Fruit fly (Drosophila melanogaster) whole organism, prepupa: ENCODE measurements around the gene CG10317.

ENCODE experiments used
- Blimp-1 ChIP-seq: fragments of 200-800 bp; sonication (Bioruptor generic); optimal IDR thresholded peaks from 3 replicates; lab custom pipeline; 2017; ENCODE audit warnings: missing biosample characterization, missing genetic modification characterization, mild to moderate bottlenecking, moderate library complexity, missing genetic modification reagents
- CG10631 ChIP-seq: fragments of 200-800 bp; sonication (Bioruptor generic); optimal IDR thresholded peaks from 2 replicates; lab custom pipeline; 2016; ENCODE audit warnings: missing biosample characterization, missing genetic modification characterization
- CG10669 ChIP-seq: fragments of 200-800 bp; sonication (Bioruptor generic); optimal IDR thresholded peaks from 3 replicates; lab custom pipeline; 2018; ENCODE audit warnings: missing biosample characterization, mild to moderate bottlenecking, missing genetic modification characterization, moderate library complexity
- CG11762 ChIP-seq: fragments of 200-800 bp; sonication (Bioruptor generic); optimal IDR thresholded peaks from 3 replicates; lab custom pipeline; 2016; ENCODE audit warnings: missing biosample characterization, missing genetic modification characterization; ENCODE audit not compliant: insufficient read depth
- CG11902 ChIP-seq: fragments of 200-800 bp; sonication (Bioruptor generic); optimal IDR thresholded peaks from 3 replicates; lab custom pipeline; 2016; ENCODE audit warnings: missing biosample characterization, missing genetic modification characterization
- CG15336 ChIP-seq: fragments of 200-800 bp; sonication (Bioruptor generic); IDR thresholded peaks from 2 replicates; pipeline ENCODE4 v1.3.6; 2022; ENCODE audit warnings: missing biosample characterization, missing genetic modification characterization
- CG1621 ChIP-seq: fragments of 200-800 bp; sonication (Bioruptor generic); optimal IDR thresholded peaks from 3 replicates; lab custom pipeline; 2018; ENCODE audit warnings: missing biosample characterization, mild to moderate bottlenecking, missing genetic modification characterization
- CG16779 ChIP-seq: fragments of 200-800 bp; sonication (Bioruptor generic); optimal IDR thresholded peaks from 3 replicates; lab custom pipeline; 2017; ENCODE audit warnings: missing biosample characterization, mild to moderate bottlenecking, missing genetic modification characterization
- CG3032 ChIP-seq: fragments of 200-800 bp; optimal IDR thresholded peaks from 2 replicates; lab custom pipeline; 2019; ENCODE audit warnings: missing biosample characterization, mild to moderate bottlenecking, missing genetic modification characterization, moderate library complexity
- CG31627 ChIP-seq: fragments of 200-800 bp; sonication (Bioruptor generic); optimal IDR thresholded peaks from 3 replicates; lab custom pipeline; 2016; ENCODE audit warnings: missing biosample characterization, missing genetic modification characterization
- CG32006 ChIP-seq: fragments of 200-800 bp; sonication (Bioruptor generic); optimal IDR thresholded peaks from 3 replicates; lab custom pipeline; 2017; ENCODE audit warnings: missing biosample characterization, mild to moderate bottlenecking, missing genetic modification characterization
- CG34406 ChIP-seq: fragments of 200-800 bp; sonication (Bioruptor generic); optimal IDR thresholded peaks from 3 replicates; lab custom pipeline; 2016; ENCODE audit warnings: missing biosample characterization, missing genetic modification characterization
- CG3919 ChIP-seq: fragments of 200-800 bp; sonication (Bioruptor generic); optimal IDR thresholded peaks from 3 replicates; lab custom pipeline; 2016; ENCODE audit warnings: missing biosample characterization, missing genetic modification characterization
- CG4318 ChIP-seq: fragments of 200-800 bp; sonication (Bioruptor generic); optimal IDR thresholded peaks from 3 replicates; lab custom pipeline; 2017; ENCODE audit warnings: missing biosample characterization, mild to moderate bottlenecking, missing genetic modification characterization
- CG6163 ChIP-seq: fragments of 200-800 bp; sonication (Bioruptor generic); IDR thresholded peaks from 3 replicates; pipeline ENCODE4 v1.3.6; 2022; ENCODE audit warnings: missing biosample characterization, missing genetic modification characterization
- CG6276 ChIP-seq: fragments of 200-800 bp; sonication (Bioruptor generic); optimal IDR thresholded peaks from 2 replicates; lab custom pipeline; 2017; ENCODE audit warnings: missing biosample characterization, mild to moderate bottlenecking, missing genetic modification characterization
- CG6792 ChIP-seq: fragments of 200-800 bp; sonication (Bioruptor generic); optimal IDR thresholded peaks from 3 replicates; lab custom pipeline; 2016; ENCODE audit warnings: missing biosample characterization, missing genetic modification characterization
- CG6808 ChIP-seq: fragments of 200-800 bp; sonication (Bioruptor generic); optimal IDR thresholded peaks from 3 replicates; lab custom pipeline; 2017; ENCODE audit warnings: missing biosample characterization, missing genetic modification characterization, mild to moderate bottlenecking, moderate library complexity, missing genetic modification reagents
- CG6854 ChIP-seq: fragments of 200-800 bp; sonication (Bioruptor generic); optimal IDR thresholded peaks from 2 replicates; lab custom pipeline; 2017; ENCODE audit warnings: missing biosample characterization, mild to moderate bottlenecking, missing genetic modification characterization
- CG7368 ChIP-seq: fragments of 200-800 bp; sonication (Bioruptor generic); optimal IDR thresholded peaks from 3 replicates; lab custom pipeline; 2016; ENCODE audit warnings: missing biosample characterization, missing genetic modification characterization
- CG8119 ChIP-seq: fragments of 200-800 bp; sonication (Bioruptor generic); IDR thresholded peaks from 3 replicates; pipeline ENCODE4 v1.3.6; 2022; ENCODE audit warnings: missing biosample characterization, missing genetic modification characterization
- CG8319 ChIP-seq: fragments of 200-800 bp; sonication (Bioruptor generic); optimal IDR thresholded peaks from 3 replicates; lab custom pipeline; 2016; ENCODE audit warnings: missing biosample characterization, missing genetic modification characterization
- CG8632 ChIP-seq: fragments of 200-800 bp; sonication (Bioruptor generic); optimal IDR thresholded peaks from 3 replicates; lab custom pipeline; 2016; ENCODE audit warnings: missing biosample characterization, missing genetic modification characterization
- Eip75B ChIP-seq: fragments of 200-800 bp; sonication (Bioruptor generic); optimal IDR thresholded peaks from 3 replicates; lab custom pipeline; 2016; ENCODE audit warnings: missing biosample characterization, missing genetic modification characterization
- Eip78C ChIP-seq: fragments of 200-800 bp; sonication (Bioruptor generic); peaks from one replicate; lab custom pipeline; 2016; ENCODE audit warnings: missing biosample characterization, missing genetic modification characterization
- Eip93F ChIP-seq: fragments of 200-800 bp; sonication (Bioruptor generic); optimal IDR thresholded peaks from 2 replicates; lab custom pipeline; 2016; ENCODE audit warnings: missing biosample characterization, mild to moderate bottlenecking, missing genetic modification characterization
- Ets21C ChIP-seq: fragments of 200-800 bp; sonication (Bioruptor generic); optimal IDR thresholded peaks from 3 replicates; lab custom pipeline; 2016; ENCODE audit warnings: missing biosample characterization, missing genetic modification characterization
- Ets96B ChIP-seq: fragments of 200-800 bp; optimal IDR thresholded peaks from 2 replicates; lab custom pipeline; 2019; ENCODE audit warnings: missing biosample characterization, mild to moderate bottlenecking, missing genetic modification characterization, moderate library complexity
- Gug ChIP-seq: fragments of 200-800 bp; sonication (Bioruptor generic); IDR thresholded peaks from 2 replicates; pipeline ENCODE4 v1.3.6; 2022; ENCODE audit warnings: missing biosample characterization, missing genetic modification characterization
- Hr38 ChIP-seq: sonication (Bioruptor generic); optimal IDR thresholded peaks from 2 replicates; lab custom pipeline; 2016; ENCODE audit warnings: missing biosample characterization, missing genetic modification characterization
- Hr4 ChIP-seq: fragments of 200-800 bp; sonication (Bioruptor generic); optimal IDR thresholded peaks from 3 replicates; lab custom pipeline; 2016; ENCODE audit warnings: missing biosample characterization, missing genetic modification characterization
- OdsH ChIP-seq: fragments of 200-800 bp; sonication (Bioruptor generic); optimal IDR thresholded peaks from 3 replicates; lab custom pipeline; 2016; ENCODE audit warnings: missing biosample characterization, missing genetic modification characterization
- Smox ChIP-seq: fragments of 200-800 bp; sonication (Bioruptor generic); optimal IDR thresholded peaks from 3 replicates; lab custom pipeline; 2016; ENCODE audit warnings: missing biosample characterization, missing genetic modification characterization
- Sox102F ChIP-seq: fragments of 200-800 bp; sonication (Bioruptor generic); optimal IDR thresholded peaks from 2 replicates; lab custom pipeline; 2016; ENCODE audit warnings: missing biosample characterization, mild to moderate bottlenecking, missing genetic modification characterization
- Sox14 ChIP-seq: fragments of 200-800 bp; sonication (Bioruptor generic); optimal IDR thresholded peaks from 3 replicates; lab custom pipeline; 2016; ENCODE audit warnings: missing biosample characterization, missing genetic modification characterization
- Sox15 ChIP-seq: fragments of 200-800 bp; sonication (Bioruptor generic); optimal IDR thresholded peaks from 3 replicates; lab custom pipeline; 2016; ENCODE audit warnings: missing biosample characterization, missing genetic modification characterization
- achi ChIP-seq: fragments of 200-800 bp; sonication (Bioruptor generic); optimal IDR thresholded peaks from 3 replicates; lab custom pipeline; 2016; ENCODE audit warnings: missing biosample characterization, missing genetic modification characterization
- acj6 ChIP-seq: fragments of 200-800 bp; sonication (Bioruptor generic); optimal IDR thresholded peaks from 3 replicates; lab custom pipeline; 2016; ENCODE audit warnings: missing biosample characterization, missing genetic modification characterization
- cyc ChIP-seq: fragments of 200-800 bp; sonication (Bioruptor generic); optimal IDR thresholded peaks from 3 replicates; lab custom pipeline; 2016; ENCODE audit warnings: missing biosample characterization, missing genetic modification characterization
- dsx ChIP-seq: fragments of 200-800 bp; optimal IDR thresholded peaks from 3 replicates; lab custom pipeline; 2019; ENCODE audit warnings: missing biosample characterization, mild to moderate bottlenecking, missing genetic modification characterization, moderate library complexity; ENCODE audit not compliant: poor library complexity, severe bottlenecking
- eg ChIP-seq: fragments of 200-800 bp; sonication (Bioruptor generic); IDR thresholded peaks from 3 replicates; pipeline ENCODE4 v1.3.6; 2022; ENCODE audit warnings: missing biosample characterization, missing genetic modification characterization
- esn ChIP-seq: fragments of 200-800 bp; sonication (Bioruptor generic); optimal IDR thresholded peaks from 2 replicates; lab custom pipeline; 2016; ENCODE audit warnings: missing biosample characterization, mild to moderate bottlenecking, missing genetic modification characterization, moderate library complexity
- fd59A ChIP-seq: fragments of 200-800 bp; sonication (Bioruptor generic); optimal IDR thresholded peaks from 2 replicates; lab custom pipeline; 2017; ENCODE audit warnings: missing biosample characterization, mild to moderate bottlenecking, missing genetic modification characterization, missing genetic modification reagents
- fd85E ChIP-seq: fragments of 200-800 bp; sonication (Bioruptor generic); optimal IDR thresholded peaks from 3 replicates; lab custom pipeline; 2016; ENCODE audit warnings: missing biosample characterization, missing genetic modification characterization
- fkh ChIP-seq: fragments of 200-800 bp; sonication (Bioruptor generic); optimal IDR thresholded peaks from 3 replicates; lab custom pipeline; 2017; ENCODE audit warnings: missing biosample characterization, mild to moderate bottlenecking, missing genetic modification characterization, moderate library complexity
- lz ChIP-seq: fragments of 200-800 bp; sonication (Bioruptor generic); optimal IDR thresholded peaks from 3 replicates; lab custom pipeline; 2016; ENCODE audit warnings: missing biosample characterization, missing genetic modification characterization
- net ChIP-seq: fragments of 200-800 bp; sonication (Bioruptor generic); optimal IDR thresholded peaks from 3 replicates; lab custom pipeline; 2016; ENCODE audit warnings: missing biosample characterization, missing genetic modification characterization
- salr ChIP-seq, 2 experiments: fragments of 200-800 bp; sonication (Bioruptor generic); optimal IDR thresholded peaks; 3 replicates each; lab custom pipeline; 2016 to 2018; ENCODE audit warnings: missing biosample characterization in 2 of 2, missing genetic modification characterization in 2 of 2, mild to moderate bottlenecking in 1 of 2
- ss ChIP-seq, 2 experiments: fragments of 200-800 bp; sonication (Bioruptor generic); optimal IDR thresholded peaks; 2 replicates in 1 of 2; 3 replicates in 1 of 2; lab custom pipeline; 2017 to 2018; ENCODE audit warnings: mild to moderate bottlenecking in 2 of 2, missing biosample characterization in 2 of 2, missing genetic modification characterization in 2 of 2, moderate library complexity in 1 of 2
- topi ChIP-seq: fragments of 200-800 bp; sonication (Bioruptor generic); optimal IDR thresholded peaks from 3 replicates; lab custom pipeline; 2016; ENCODE audit warnings: missing biosample characterization, missing genetic modification characterization

The CG10317 gene

dm6 chr3R:16339475-16339874 is 30.9 kb downstream of the CG10317 start, which contains the start of gene Sulf1:
Sulf1 (minus strand) TSS chr3R:16339575.
- TF ChIP-seq CG11902 (GFP tag; lab: Kevin White, UChicago) (no peak), Blimp-1 (no peak), lz (GFP tag; lab: Kevin White, UChicago) (no peak), Ets21C (GFP tag; lab: Kevin White, UChicago) (no peak), Gug (no peak), CG16779 (no peak), fkh (no peak), acj6 (GFP tag; lab: Kevin White, UChicago) (no peak), Smox (no peak), Eip78C (GFP tag; lab: Kevin White, UChicago) (no peak), Sox15 (GFP tag; lab: Kevin White, UChicago) (no peak), CG6276 (GFP tag; lab: Kevin White, UChicago) (no peak), ss (GFP tag; optimal IDR thresholded peaks at IDR 0.05; lab: Kevin White, UChicago) (no peak), salr (GFP tag; optimal IDR thresholded peaks at IDR 0.05; lab: Kevin White, UChicago) (no peak), Eip75B (no peak)

- TF ChIP-seq net, result no peak
- TF ChIP-seq CG8119, result no peak
- TF ChIP-seq eg (GFP tag; lab: Robert Waterston, UW), result no peak
- no peak for TF ChIP-seq CG31627 (GFP tag; lab: Kevin White, UChicago)
- no peak for TF ChIP-seq CG10631 (GFP tag; lab: Kevin White, UChicago)
- peak; percentile 50 for TF ChIP-seq CG1621 (tag; lab: Kevin White, UChicago)
- no peak for TF ChIP-seq CG8632 (GFP tag; lab: Kevin White, UChicago)
- no peak for TF ChIP-seq CG11762
- no peak for TF ChIP-seq CG11902 (GFP tag; lab: Kevin White, UChicago)
- no peak for TF ChIP-seq OdsH (GFP tag; lab: Kevin White, UChicago)
- no peak for TF ChIP-seq CG6792
- TF ChIP-seq achi (GFP tag; lab: Kevin White, UChicago), result no peak
- peak; percentile 54 for TF ChIP-seq Eip78C (GFP tag; lab: Kevin White, UChicago)
- TF ChIP-seq fd59A (GFP tag; lab: Kevin White, UChicago), result no peak
- peak; percentile 1 for TF ChIP-seq Sox14 (GFP tag; lab: Kevin White, UChicago)
- no peak for TF ChIP-seq topi (GFP tag; lab: Kevin White, UChicago)
- no peak for TF ChIP-seq CG6854 (GFP tag; lab: Kevin White, UChicago)
- TF ChIP-seq Smox, result no peak
- TF ChIP-seq CG34406 (GFP tag; lab: Kevin White, UChicago), result no peak
- peak; percentile 30 for TF ChIP-seq dsx (GFP tag; lab: Kevin White, UChicago)
- TF ChIP-seq CG32006 (GFP tag; lab: Kevin White, UChicago), result no peak
- TF ChIP-seq Hr4 (GFP tag; lab: Kevin White, UChicago), result no peak
- peak; percentile 21 for TF ChIP-seq Eip75B
- TF ChIP-seq CG3919 (GFP tag; lab: Kevin White, UChicago), result no peak
- no peak for TF ChIP-seq fd85E (GFP tag; lab: Kevin White, UChicago)
- no peak for TF ChIP-seq salr (GFP tag; optimal IDR thresholded peaks at IDR 0.05; lab: Kevin White, UChicago)
- no peak for TF ChIP-seq Ets96B (tag; lab: Kevin White, UChicago)
- TF ChIP-seq Hr38 (GFP tag; lab: Kevin White, UChicago), result no peak
- no peak for TF ChIP-seq Gug
- no peak for TF ChIP-seq CG15336 (GFP tag; lab: Robert Waterston, UW)
- no peak for TF ChIP-seq CG4318 (GFP tag; lab: Kevin White, UChicago)
- 0 out of 3 replicates have a peak, but pooled peaks have one; percentile 21 for TF ChIP-seq CG6163 (GFP tag; lab: Robert Waterston, UW)
- TF ChIP-seq CG3032, result no peak
- TF ChIP-seq CG8319 (GFP tag; lab: Kevin White, UChicago), result no peak
- no peak for TF ChIP-seq CG7368 (GFP tag; lab: Kevin White, UChicago)
- no peak for TF ChIP-seq Sox102F
- TF ChIP-seq cyc (GFP tag; lab: Kevin White, UChicago), result no peak
- peak; percentile 10 for TF ChIP-seq esn (GFP tag; lab: Kevin White, UChicago)
- peak; percentile 25 for TF ChIP-seq fkh
- TF ChIP-seq ss (GFP tag; optimal IDR thresholded peaks at IDR 0.05; lab: Kevin White, UChicago), result peak in 1 of 2 experiments; percentile 56
- TF ChIP-seq acj6 (GFP tag; lab: Kevin White, UChicago), result no peak
- TF ChIP-seq Eip93F (GFP tag; lab: Kevin White, UChicago), result no peak
- no peak for TF ChIP-seq CG10669 (GFP tag; lab: Kevin White, UChicago)
- TF ChIP-seq CG6808, result no peak
These were observed 32.0 kb downstream of the CG10317 start for dm6 chr3R:16338342-16338741.
